Worm (Caenorhabditis elegans) whole organism, midembryonic: ENCODE measurements around the gene cap-1.

Source experiments
- cog-1 ChIP-seq: sonication (generic microtip); optimal IDR thresholded peaks from 2 replicates; lab custom pipeline; 2016; ENCODE audit warnings: missing genetic modification characterization, missing compliant biosample characterization
- flt-1 ChIP-seq: fragments of 200-800 bp; sonication (Bioruptor generic); IDR thresholded peaks from 2 replicates; pipeline ENCODE4 v1.3.6; 2022; ENCODE audit warnings: missing genetic modification characterization, missing compliant biosample characterization
- klf-2 ChIP-seq: fragments of 200-800 bp; sonication (Bioruptor generic); conservative IDR thresholded peaks from 2 replicates; pipeline ENCODE4 v1.3.6; 2022; ENCODE audit warnings: missing genetic modification reagents, missing genetic modification characterization, missing compliant biosample characterization
- ref-1 ChIP-seq: fragments of 200-800 bp; sonication (Bioruptor generic); conservative IDR thresholded peaks from 2 replicates; pipeline ENCODE4 v1.3.6; 2022; ENCODE audit warnings: missing genetic modification reagents, missing genetic modification characterization, missing compliant biosample characterization
- tab-1 ChIP-seq: fragments of 200-800 bp; sonication (Bioruptor generic); IDR thresholded peaks from 2 replicates; pipeline ENCODE4 v1.3.6; 2022; ENCODE audit warnings: missing genetic modification characterization, missing compliant biosample characterization
- ztf-23 ChIP-seq: fragments of 200-800 bp; sonication (Bioruptor generic); IDR thresholded peaks from 2 replicates; pipeline ENCODE4 v1.3.6; 2022; ENCODE audit warnings: missing genetic modification reagents, missing genetic modification characterization, missing compliant biosample characterization
- ztf-29 ChIP-seq: fragments of 200-800 bp; sonication (Bioruptor generic); IDR thresholded peaks from 2 replicates; pipeline ENCODE4 v1.3.6; 2022; ENCODE audit warnings: missing genetic modification reagents, missing genetic modification characterization, missing compliant biosample characterization

ce11 chrIV:7180304-7180703 is 49.7 kb downstream of the cap-1 start, which contains the start of gene cest-10:
- no peak for TF ChIP-seq tab-1 (GFP tag; lab: Robert Waterston, UW)
- no peak for TF ChIP-seq ztf-29
- no peak for TF ChIP-seq ref-1 (GFP tag; lab: Robert Waterston, UW)
- no peak for TF ChIP-seq klf-2 (GFP tag; lab: Robert Waterston, UW)
- TF ChIP-seq cog-1 (tag; lab: Kevin White, UChicago) = no peak
- TF ChIP-seq ztf-23 (GFP tag; lab: Robert Waterston, UW) = no peak
- no peak for TF ChIP-seq flt-1
